Fruit fly (Drosophila melanogaster) whole organism, larva: ENCODE data around the gene CG15599.
A peak's percentile ranks its signal among the peaks of the same experiment; 100 is the strongest.

Experiments
- noc ChIP-seq: fragments of 200-800 bp; sonication (Bioruptor generic); optimal IDR thresholded peaks from 3 replicates; lab custom pipeline; 2019; ENCODE audit warnings: missing biosample characterization, mild to moderate bottlenecking, missing genetic modification characterization, moderate library complexity

Gene CG15599

dm6 chrX:15688757-15689156 is at the start of gene CG15599:
Gene CG15599, minus strand, starts transcription at chrX:15688857.
- TF ChIP-seq noc (tag; lab: Kevin White, UChicago) = no peak

- TF ChIP-seq noc (tag; lab: Kevin White, UChicago) = no peak
These were observed 48.5 kb upstream of the CG15599 start, which contains the start of gene Arp6 for dm6 chrX:15737110-15737509. Gene Arp6, minus strand, starts transcription at chrX:15737120.

dm6 chrX:15733995-15734394 is 45.3 kb upstream of the CG15599 start, which contains the start of the genes CG12379 and MagR:
Gene CG12379, minus strand, starts transcription at chrX:15733996.
Gene MagR, plus strand, starts transcription at chrX:15734270.
- peak; percentile 76 for TF ChIP-seq noc (tag; lab: Kevin White, UChicago)

- TF ChIP-seq noc (tag; lab: Kevin White, UChicago) = no peak
These were observed 44.7 kb upstream of the CG15599 start for dm6 chrX:15733192-15733892.

dm6 chrX:15731968-15732367 is 43.3 kb upstream of the CG15599 start, which contains the start of gene CG8191:
Gene CG8191, plus strand, starts transcription at chrX:15732178.
- TF ChIP-seq noc (tag; lab: Kevin White, UChicago) = no peak

- no peak for TF ChIP-seq noc (tag; lab: Kevin White, UChicago)
These were observed 23.8 kb upstream of the CG15599 start, which contains the start of gene HUWE1 for dm6 chrX:15712409-15712808. Gene HUWE1, plus strand, starts transcription at chrX:15712628.

dm6 chrX:15710751-15711179 is 22.1 kb upstream of the CG15599 start:
- TF ChIP-seq noc (tag; lab: Kevin White, UChicago) = no peak

dm6 chrX:15709984-15710750 is 21.5 kb upstream of the CG15599 start, which contains the start of the genes CG9281 and CG15601:
Gene CG9281, minus strand, starts transcription at chrX:15710539.
Gene CG15601, plus strand, starts transcription at chrX:15710647.
- no peak for TF ChIP-seq noc (tag; lab: Kevin White, UChicago)

dm6 chrX:15709624-15709983 is 20.9 kb upstream of the CG15599 start:
- TF ChIP-seq noc (tag; lab: Kevin White, UChicago) = no peak

- peak; percentile 38 for TF ChIP-seq noc (tag; lab: Kevin White, UChicago)
These were observed 15.1 kb upstream of the CG15599 start, which contains the start of the genes Pis and Hap40 for dm6 chrX:15703720-15704206. Gene Pis, minus strand, starts transcription at chrX:15703770. Gene Hap40, plus strand, starts transcription at chrX:15704125.

- no peak for TF ChIP-seq noc (tag; lab: Kevin White, UChicago)
These were observed 12.4 kb upstream of the CG15599 start, which contains the start of gene CG9240 for dm6 chrX:15701047-15701446. Gene CG9240, minus strand, starts transcription at chrX:15701259.

dm6 chrX:15697581-15698208 is 9.0 kb upstream of the CG15599 start:
- peak; percentile 94 for TF ChIP-seq noc (tag; lab: Kevin White, UChicago)

dm6 chrX:15696854-15697540 is 8.3 kb upstream of the CG15599 start, which contains the start of gene CG8128:
Gene CG8128, plus strand, starts transcription at chrX:15697494.
- TF ChIP-seq noc (tag; lab: Kevin White, UChicago) = no peak

dm6 chrX:15684419-15684818 is 4.2 kb downstream of the CG15599 start:
- TF ChIP-seq noc (tag; lab: Kevin White, UChicago) = no peak

dm6 chrX:15675294-15675693 is 13.4 kb downstream of the CG15599 start, which contains the start of gene CG12708:
Gene CG12708, plus strand, starts transcription at chrX:15675476.
- TF ChIP-seq noc (tag; lab: Kevin White, UChicago) = no peak
